Worm (Caenorhabditis elegans): ENCODE results near the gene F58H1.3.

F58H1.3 gene

DNA sequence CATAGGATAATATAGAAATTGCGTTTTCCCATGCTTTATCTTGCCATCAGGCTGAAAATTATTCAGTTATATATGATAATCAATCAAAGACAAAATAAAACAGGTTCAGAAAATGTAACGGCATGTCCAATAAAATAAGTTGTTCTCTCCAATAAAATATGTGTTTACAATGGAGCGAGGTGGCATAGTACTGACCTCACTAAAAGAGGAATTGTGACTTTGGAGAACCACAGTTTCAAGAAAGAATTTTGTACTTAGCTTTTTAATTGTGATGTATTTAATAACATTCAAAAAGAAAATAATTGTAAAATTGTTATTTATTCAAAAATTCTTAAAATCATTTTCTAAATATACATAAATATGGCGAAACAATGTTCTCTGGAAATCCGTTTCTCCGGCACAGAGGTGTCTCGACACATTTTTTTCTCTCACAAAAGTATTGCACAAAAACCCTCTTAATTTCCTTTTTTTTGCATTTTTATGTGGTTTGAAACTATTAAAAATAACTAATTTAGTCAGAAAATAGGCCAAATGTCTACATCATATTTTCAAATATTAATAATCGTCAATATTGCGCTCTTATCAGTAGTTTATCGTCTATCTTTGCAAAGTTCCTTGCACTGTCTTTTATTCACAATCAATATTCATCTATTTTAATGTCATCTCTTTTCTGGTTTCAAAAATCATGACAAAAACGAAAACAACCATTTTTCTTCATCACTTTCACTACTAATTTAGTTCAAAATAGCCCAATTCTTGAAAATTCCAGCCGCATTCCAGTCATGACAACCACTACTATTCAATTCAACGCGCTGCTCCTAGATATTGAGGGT, at the start of gene F58H1.3, which contains the start of gene aman-2 (continued):
- TF ChIP-seq lsy-2 (tag; optimal IDR thresholded peaks at IDR 0.05) (peak in 1 of 2 experiments; percentile 78), pax-3 (tag; optimal IDR thresholded peaks at IDR 0.05) (peak; percentile 74), tlp-1 (tag; optimal IDR thresholded peaks at IDR 0.05) (no peak), ceh-8 (GFP tag; optimal IDR thresholded peaks at IDR 0.05) (no peak), nhr-12 (tag; optimal IDR thresholded peaks at IDR 0.05) (no peak), fkh-8 (tag; optimal IDR thresholded peaks at IDR 0.05) (peak; percentile 79), unc-30 (tag; optimal IDR thresholded peaks at IDR 0.05) (no peak), unc-86 (tag; optimal IDR thresholded peaks at IDR 0.05) (peak; percentile 3), C16A3.4 (tag; optimal IDR thresholded peaks at IDR 0.05) (peak; percentile 60), ceh-63 (GFP tag; optimal IDR thresholded peaks at IDR 0.05) (no peak), fos-1 (tag; optimal IDR thresholded peaks at IDR 0.05) (no peak), nhr-76 (tag; optimal IDR thresholded peaks at IDR 0.05) (no peak), aha-1 (tag; optimal IDR thresholded peaks at IDR 0.05) (no peak), elt-3 (tag; optimal IDR thresholded peaks at IDR 0.05) (no peak), ama-1 (optimal IDR thresholded peaks at IDR 0.05) (no peak), ztf-11 (tag; optimal IDR thresholded peaks at IDR 0.05) (no peak), nhr-85 (tag) (no peak), egl-27 (tag; optimal IDR thresholded peaks at IDR 0.05) (no peak), swsn-7 (tag; optimal IDR thresholded peaks at IDR 0.05) (peak; percentile 19), xbp-1 (tag; optimal IDR thresholded peaks at IDR 0.05) (peak; percentile 22), pag-3 (tag; optimal IDR thresholded peaks at IDR 0.05; ENCODE audit: borderline replicate concordance, insufficient read depth) (no peak), grh-1 (GFP tag; IDR thresholded peaks at IDR 0.05) (no peak), zag-1 (tag; optimal IDR thresholded peaks at IDR 0.05) (no peak), unc-130 (tag; optimal IDR thresholded peaks at IDR 0.05) (no peak), C04F5.9 (tag; optimal IDR thresholded peaks at IDR 0.05) (no peak), alr-1 (tag; optimal IDR thresholded peaks at IDR 0.05; ENCODE audit: borderline replicate concordance) (no peak), ztf-4 (tag; optimal IDR thresholded peaks at IDR 0.05) (no peak), snu-23 (GFP tag; optimal IDR thresholded peaks at IDR 0.05) (peak; percentile 36), nhr-19 (GFP tag; conservative IDR thresholded peaks at IDR 0.05) (peak; percentile 16; the same call in 1 of the 2 replicates), ceh-90 (tag; optimal IDR thresholded peaks at IDR 0.05) (peak; percentile 21), skn-1 (tag; optimal IDR thresholded peaks at IDR 0.05) (peak; percentile 36), nhr-90 (tag; optimal IDR thresholded peaks at IDR 0.05; ENCODE audit: poor library complexity) (peak; percentile 46), hlh-17 (GFP tag; optimal IDR thresholded peaks at IDR 0.05; ENCODE audit: borderline replicate concordance) (no peak)

DNA sequence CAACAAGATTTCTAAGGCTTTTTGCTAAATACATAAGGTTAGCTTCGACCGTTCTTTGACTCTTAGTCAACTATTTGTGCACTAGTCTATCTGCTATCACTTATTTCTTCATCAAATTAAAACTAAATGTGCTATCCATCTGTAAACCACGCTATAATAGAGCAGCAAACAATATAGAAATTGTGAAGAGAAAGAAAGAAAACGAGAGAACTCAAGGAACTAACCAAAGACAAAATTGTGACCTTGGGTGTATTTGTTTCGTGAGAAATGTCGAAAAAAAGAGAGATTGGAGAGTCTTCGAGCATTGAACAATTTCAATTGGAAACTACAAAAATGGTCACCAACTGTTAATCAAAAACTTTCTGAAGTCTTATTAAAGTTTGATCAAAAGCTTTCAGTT, 48.7 kb upstream of the F58H1.3 start:
- TF ChIP-seq ztf-11 (tag; optimal IDR thresholded peaks at IDR 0.05) (no peak), rnt-1 (tag; optimal IDR thresholded peaks at IDR 0.05) (peak; percentile 5), alr-1 (tag; optimal IDR thresholded peaks at IDR 0.05; ENCODE audit: borderline replicate concordance) (no peak), nhr-20 (tag; optimal IDR thresholded peaks at IDR 0.05) (peak; percentile 68), nhr-84 (tag; optimal IDR thresholded peaks at IDR 0.05) (no peak), nhr-71 (tag; optimal IDR thresholded peaks at IDR 0.05) (peak; percentile 64), C16A3.4 (tag; optimal IDR thresholded peaks at IDR 0.05) (peak; percentile 2), mdl-1 (tag; optimal IDR thresholded peaks at IDR 0.05) (peak in 1 of 2 experiments; percentile 0), snu-23 (GFP tag; optimal IDR thresholded peaks at IDR 0.05) (peak; percentile 40), vab-15 (tag; optimal IDR thresholded peaks at IDR 0.05) (no peak), nhr-19 (GFP tag; conservative IDR thresholded peaks at IDR 0.05) (peak; percentile 73), tbx-2 (tag; optimal IDR thresholded peaks at IDR 0.05) (peak; percentile 48), nhr-90 (tag; optimal IDR thresholded peaks at IDR 0.05; ENCODE audit: poor library complexity) (peak; percentile 27), lin-14 (GFP tag; optimal IDR thresholded peaks at IDR 0.05) (peak; percentile 62), fkh-4 (tag; optimal IDR thresholded peaks at IDR 0.05; ENCODE audit: borderline replicate concordance) (no peak), tlp-1 (tag; optimal IDR thresholded peaks at IDR 0.05) (no peak), dpl-1 (GFP tag; optimal IDR thresholded peaks at IDR 0.05) (no peak), jun-1 (tag; optimal IDR thresholded peaks at IDR 0.05) (no peak), nhr-85 (tag) (peak; percentile 42), lsy-2 (tag; optimal IDR thresholded peaks at IDR 0.05) (peak in 1 of 2 experiments; percentile 9), nhr-77 (tag; optimal IDR thresholded peaks at IDR 0.05) (peak; percentile 2), lin-35 (GFP tag; optimal IDR thresholded peaks at IDR 0.05) (peak in 1 of 2 experiments; percentile 11), fos-1 (tag; optimal IDR thresholded peaks at IDR 0.05) (no peak), fkh-10 (GFP tag; optimal IDR thresholded peaks at IDR 0.05) (no peak), sup-37 (GFP tag; optimal IDR thresholded peaks at IDR 0.05) (no peak)

Measured in whole organism, L1 larva.